Worm (Caenorhabditis elegans): ENCODE data around the gene ttc-39B.

- TF ChIP-seq flt-1 (GFP tag; IDR thresholded peaks at IDR 0.05), result no peak
- TF ChIP-seq T22C8.4 (GFP tag; IDR thresholded peaks at IDR 0.05), result no peak
- TF ChIP-seq klf-2 (GFP tag; conservative IDR thresholded peaks at IDR 0.05), result no peak
- no peak for TF ChIP-seq cog-1 (tag; optimal IDR thresholded peaks at IDR 0.05)
Measured at ce11 chrII:6376693-6377092, 42.9 kb upstream of the ttc-39B start.

Measured in whole organism, midembryonic.